Worm (Caenorhabditis elegans) whole organism, L1 larva: ENCODE data around the gene C08E3.14.
"Not testable (repeated sequence)": the region's sequence is repeated elsewhere in the genome, so short reads cannot be mapped to it uniquely, and the experiment has no call there.

Source experiments
- F16B12.6 ChIP-seq: fragments of 150-350 bp; optimal IDR thresholded peaks from 2 replicates; lab custom pipeline; 2014; ENCODE audit warnings: missing biosample characterization, missing genetic modification characterization
- ceh-88 ChIP-seq: fragments of 200-800 bp; sonication (Bioruptor generic); IDR thresholded peaks from 2 replicates; pipeline ENCODE4 v1.3.6; 2022; ENCODE audit warnings: missing genetic modification characterization, missing compliant biosample characterization
- ceh-90 ChIP-seq: sonication (generic microtip); optimal IDR thresholded peaks from 2 replicates; lab custom pipeline; 2016; ENCODE audit warnings: missing genetic modification characterization, missing compliant biosample characterization
- snpc-4 ChIP-seq: fragments of 150-350 bp; optimal IDR thresholded peaks from 2 replicates; lab custom pipeline; 2014; ENCODE audit warnings: missing biosample characterization, missing genetic modification characterization
- sptf-1 ChIP-seq: fragments of 150-350 bp; optimal IDR thresholded peaks from 2 replicates; lab custom pipeline; 2014; ENCODE audit warnings: missing biosample characterization, missing genetic modification characterization
- xbp-1 ChIP-seq: sonication (generic microtip); optimal IDR thresholded peaks from 2 replicates; lab custom pipeline; 2016; ENCODE audit warnings: missing genetic modification characterization, missing compliant biosample characterization
- zag-1 ChIP-seq: fragments of 150-350 bp; optimal IDR thresholded peaks from 2 replicates; lab custom pipeline; 2014; ENCODE audit warnings: missing biosample characterization, missing genetic modification characterization

ce11 chrII:1659729-1660128, 34.0 kb downstream of the C08E3.14 start:
- TF ChIP-seq sptf-1 (tag; lab: Kevin White, UChicago); F16B12.6; zag-1 (tag; lab: Kevin White, UChicago); xbp-1 (tag; lab: Kevin White, UChicago); snpc-4 (tag; lab: Kevin White, UChicago); ceh-88 (GFP tag; lab: Robert Waterston, UW); ceh-90: not testable (repeated sequence)
